ENCODE assay signal across 7 worm cellular contexts in the genomic region with DNA sequence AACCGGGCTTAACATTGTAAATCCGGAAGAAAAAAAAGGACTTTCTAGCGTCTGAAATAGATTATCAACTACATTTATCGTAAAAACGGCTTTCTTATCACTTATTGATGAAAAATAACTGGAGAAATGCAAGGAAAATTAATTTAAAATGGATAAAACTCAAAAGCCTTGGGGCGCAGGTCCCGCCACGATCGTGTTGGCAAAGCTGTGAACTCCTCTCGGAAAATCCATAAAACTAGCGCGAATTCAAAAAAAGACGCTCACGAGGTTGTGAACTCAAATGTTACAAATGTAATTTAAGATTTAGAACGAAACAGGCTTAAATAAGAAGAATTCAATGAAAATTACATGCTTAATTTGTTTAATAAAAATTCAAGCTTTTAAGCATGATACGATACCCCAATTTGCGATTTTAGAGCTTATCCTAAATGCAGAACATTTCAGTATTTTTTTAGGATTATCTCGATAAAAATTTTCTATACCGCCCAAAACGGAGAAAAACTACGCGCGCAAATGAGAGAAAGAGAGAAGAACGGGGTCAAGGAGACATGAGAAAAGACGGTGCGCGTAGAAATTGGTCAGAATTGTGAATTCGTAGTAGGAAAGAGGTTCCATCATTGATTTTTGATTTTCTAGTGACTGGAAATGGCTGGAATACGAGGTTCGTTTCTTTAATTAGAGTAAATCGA.
A peak's percentile ranks its signal among the peaks of the same experiment; 100 is the strongest.
TF ChIP-seq lines count a peak whose summit lies in the region.

Gene C29E4.15 (plus strand): TSS at position 547 of the 689 bp plus-strand sequence.

TF ChIP-seq in whole organism, L1 larva, 84 proteins besides CTCF, POLR2A, EP300 and RAD21 (continues in another document):
- TF ChIP-seq C16A3.4 (tag; optimal IDR thresholded peaks at IDR 0.05; lab: Kevin White, UChicago) (no peak), alr-1 (tag; optimal IDR thresholded peaks at IDR 0.05; lab: Kevin White, UChicago; ENCODE audit: borderline replicate concordance) (no peak), nhr-20 (tag; optimal IDR thresholded peaks at IDR 0.05; lab: Kevin White, UChicago) (peak; percentile 48), nhr-11 (tag; optimal IDR thresholded peaks at IDR 0.05; lab: Kevin White, UChicago) (no peak), lin-15B (tag; optimal IDR thresholded peaks at IDR 0.05; lab: Kevin White, UChicago) (peak; percentile 17), ces-1 (GFP tag; optimal IDR thresholded peaks at IDR 0.05; lab: Kevin White, UChicago) (no peak), swsn-7 (tag; optimal IDR thresholded peaks at IDR 0.05; lab: Kevin White, UChicago) (peak; percentile 47), Y116A8C.19 (tag; optimal IDR thresholded peaks at IDR 0.05; lab: Kevin White, UChicago; ENCODE audit: borderline replicate concordance) (no peak), elt-2 (tag; optimal IDR thresholded peaks at IDR 0.05; lab: Kevin White, UChicago) (no peak), fkh-4 (tag; optimal IDR thresholded peaks at IDR 0.05; lab: Kevin White, UChicago; ENCODE audit: borderline replicate concordance) (no peak), pax-3 (tag; optimal IDR thresholded peaks at IDR 0.05; lab: Kevin White, UChicago) (no peak)

TF ChIP-seq in whole organism, L2 larva, 48 proteins besides CTCF, POLR2A, EP300 and RAD21:
- TF ChIP-seq nhr-129 (tag; optimal IDR thresholded peaks at IDR 0.05; lab: Kevin White, UChicago) (peak; percentile 6), ztf-1 (GFP tag; conservative IDR thresholded peaks at IDR 0.05; lab: Robert Waterston, UW) (no peak), gmeb-1 (tag; optimal IDR thresholded peaks at IDR 0.05; lab: Kevin White, UChicago) (peak; percentile 60), F13H6.1 (tag; optimal IDR thresholded peaks at IDR 0.05; lab: Kevin White, UChicago) (peak; percentile 15), mab-5 (tag; optimal IDR thresholded peaks at IDR 0.05; lab: Kevin White, UChicago) (no peak), crh-2 (tag; optimal IDR thresholded peaks at IDR 0.05; lab: Kevin White, UChicago) (peak; percentile 87), unc-55 (GFP tag; optimal IDR thresholded peaks at IDR 0.05; lab: Kevin White, UChicago) (peak; percentile 83), ama-1 (optimal IDR thresholded peaks at IDR 0.05; lab: Kevin White, UChicago) (no peak), C34F6.9 (tag; optimal IDR thresholded peaks at IDR 0.05; lab: Kevin White, UChicago) (peak; percentile 63), lsy-2 (tag; optimal IDR thresholded peaks at IDR 0.05; lab: Kevin White, UChicago) (peak; percentile 27 to 80)

TF ChIP-seq in whole organism, L3 larva, 47 proteins besides CTCF, POLR2A, EP300 and RAD21:
- no peak for TF ChIP-seq ceh-82 (tag; optimal IDR thresholded peaks at IDR 0.05; lab: Kevin White, UChicago)
- TF ChIP-seq nfya-1 (tag; optimal IDR thresholded peaks at IDR 0.05; lab: Kevin White, UChicago; ENCODE audit: insufficient read depth) = peak; percentile 68
- TF ChIP-seq hmg-11 (tag; optimal IDR thresholded peaks at IDR 0.05; lab: Kevin White, UChicago) = peak; percentile 19
- peak; percentile 32 for TF ChIP-seq pha-4 (tag; optimal IDR thresholded peaks at IDR 0.05; lab: Kevin White, UChicago)
- peak; percentile 21 for TF ChIP-seq egl-5 (tag; optimal IDR thresholded peaks at IDR 0.05; lab: Kevin White, UChicago)
- peak; percentile 70 for TF ChIP-seq lin-15B (tag; optimal IDR thresholded peaks at IDR 0.05; lab: Kevin White, UChicago)
- no peak for TF ChIP-seq nhr-25 (tag; optimal IDR thresholded peaks at IDR 0.05; lab: Kevin White, UChicago)
- no peak for TF ChIP-seq lsy-12 (tag; optimal IDR thresholded peaks at IDR 0.05; lab: Kevin White, UChicago)

TF ChIP-seq in whole organism, L4 larva, 104 proteins besides CTCF, POLR2A, EP300 and RAD21:
- TF ChIP-seq zip-11 (GFP tag; IDR thresholded peaks at IDR 0.05; lab: Robert Waterston, UW) (no peak), ces-1 (GFP tag; optimal IDR thresholded peaks at IDR 0.05; lab: Kevin White, UChicago) (no peak), hmg-1.1 (GFP tag; IDR thresholded peaks at IDR 0.05; lab: Robert Waterston, UW) (peak; percentile 37; the same call in 1 of the 2 replicates), dpl-1 (GFP tag; optimal IDR thresholded peaks at IDR 0.05; lab: Kevin White, UChicago) (peak; percentile 86), mes-2 (tag; optimal IDR thresholded peaks at IDR 0.05; lab: Kevin White, UChicago; ENCODE audit: poor library complexity, severe bottlenecking) (peak; percentile 69), dmd-6 (GFP tag; IDR thresholded peaks at IDR 0.05; lab: Robert Waterston, UW) (no peak), madf-5 (GFP tag; IDR thresholded peaks at IDR 0.05; lab: Robert Waterston, UW) (no peak), unc-62 (GFP tag; optimal IDR thresholded peaks at IDR 0.05 in 1 of 2; lab: Kevin White, UChicago) (peak in 1 of 2 experiments; percentile 86), unc-62 (tag; optimal IDR thresholded peaks at IDR 0.05; lab: Kevin White, UChicago) (no peak), Y48G9A.11 (GFP tag; IDR thresholded peaks at IDR 0.05; lab: Robert Waterston, UW) (no peak), lsy-2 (tag; optimal IDR thresholded peaks at IDR 0.05; lab: Kevin White, UChicago) (peak in 1 of 2 experiments; percentile 76), egl-43 (GFP tag; IDR thresholded peaks at IDR 0.05; lab: Robert Waterston, UW) (no peak), fkh-10 (GFP tag; optimal IDR thresholded peaks at IDR 0.05; lab: Kevin White, UChicago) (peak; percentile 19)

TF ChIP-seq in whole organism, late embryonic, 69 proteins besides CTCF, POLR2A, EP300 and RAD21:
- TF ChIP-seq unc-42 (tag; optimal IDR thresholded peaks at IDR 0.05; lab: Kevin White, UChicago) (peak; percentile 19), ceh-22 (tag; optimal IDR thresholded peaks at IDR 0.05; lab: Kevin White, UChicago) (no peak)

TF ChIP-seq in whole organism, mixed stage, embryonic, 35 proteins besides CTCF, POLR2A, EP300 and RAD21:
- TF ChIP-seq mep-1 (tag; optimal IDR thresholded peaks at IDR 0.05; lab: Kevin White, UChicago) (peak; percentile 14), mls-2 (tag; optimal IDR thresholded peaks at IDR 0.05; lab: Kevin White, UChicago) (no peak), snpc-4 (tag; optimal IDR thresholded peaks at IDR 0.05; lab: Kevin White, UChicago) (no peak), lsy-2 (tag; optimal IDR thresholded peaks at IDR 0.05; lab: Kevin White, UChicago) (peak; percentile 24), sem-2 (GFP tag; optimal IDR thresholded peaks at IDR 0.05; lab: Kevin White, UChicago) (no peak), lin-13 (tag; optimal IDR thresholded peaks at IDR 0.05; lab: Kevin White, UChicago) (no peak)

TF ChIP-seq in whole organism, young adult, 124 proteins besides CTCF, POLR2A, EP300 and RAD21:
- TF ChIP-seq tlf-1 (GFP tag; optimal IDR thresholded peaks at IDR 0.05; lab: Kevin White, UChicago) (no peak), dpl-1 (GFP tag; optimal IDR thresholded peaks at IDR 0.05; lab: Kevin White, UChicago) (peak; percentile 65), dox-1 (GFP tag; IDR thresholded peaks at IDR 0.05; lab: Robert Waterston, UW) (0 out of 2 replicates have a peak, but pooled peaks have one; percentile 9), snpc-3.4 (tag; optimal IDR thresholded peaks at IDR 0.05; lab: Kevin White, UChicago) (peak; percentile 38), ztf-28 (GFP tag; IDR thresholded peaks at IDR 0.05; lab: Robert Waterston, UW) (no peak), F33H1.4 (GFP tag; IDR thresholded peaks at IDR 0.05; lab: Robert Waterston, UW) (peak; percentile 63), nhr-27 (tag; optimal IDR thresholded peaks at IDR 0.05; lab: Kevin White, UChicago) (no peak), ceh-91 (GFP tag; IDR thresholded peaks at IDR 0.05; lab: Robert Waterston, UW) (no peak), hsf-1 (GFP tag; IDR thresholded peaks at IDR 0.05; lab: Robert Waterston, UW) (no peak), repo-1 (tag; optimal IDR thresholded peaks at IDR 0.05; lab: Kevin White, UChicago) (no peak), C17E4.6 (GFP tag; IDR thresholded peaks at IDR 0.05; lab: Robert Waterston, UW) (no peak), ets-4 (GFP tag; optimal IDR thresholded peaks at IDR 0.05; lab: Kevin White, UChicago) (no peak), efl-1 (GFP tag; optimal IDR thresholded peaks at IDR 0.05; lab: Kevin White, UChicago) (peak; percentile 44), atf-7 (tag; optimal IDR thresholded peaks at IDR 0.05; lab: Kevin White, UChicago) (no peak), Y53F4B.3 (GFP tag; IDR thresholded peaks at IDR 0.05; lab: Robert Waterston, UW) (no peak), lin-54 (GFP tag; optimal IDR thresholded peaks at IDR 0.05; lab: Kevin White, UChicago) (peak; percentile 66), bed-1 (GFP tag; IDR thresholded peaks at IDR 0.05; lab: Robert Waterston, UW) (no peak), ccch-3 (GFP tag; optimal IDR thresholded peaks at IDR 0.05; lab: Kevin White, UChicago) (no peak), let-607 (tag; optimal IDR thresholded peaks at IDR 0.05; lab: Kevin White, UChicago) (no peak), unc-130 (GFP tag; optimal IDR thresholded peaks at IDR 0.05; lab: Kevin White, UChicago) (no peak), F37B4.10 (GFP tag; IDR thresholded peaks at IDR 0.05; lab: Robert Waterston, UW) (no peak), lin-35 (GFP tag; optimal IDR thresholded peaks at IDR 0.05; lab: Kevin White, UChicago) (peak in 1 of 3 experiments; percentile 88), xnd-1 (tag; optimal IDR thresholded peaks at IDR 0.05; lab: Kevin White, UChicago) (no peak), ceh-27 (GFP tag; optimal IDR thresholded peaks at IDR 0.05; lab: Kevin White, UChicago) (no peak), hmg-1.2 (GFP tag; IDR thresholded peaks at IDR 0.05; lab: Robert Waterston, UW) (no peak), aptf-2 (GFP tag; conservative IDR thresholded peaks at IDR 0.05; lab: Robert Waterston, UW) (no peak), madf-6 (GFP tag; IDR thresholded peaks at IDR 0.05; lab: Robert Waterston, UW) (peak; percentile 41; the same call in 1 of the 2 replicates)
